Fruit fly (Drosophila melanogaster) whole organism, embryonic: ENCODE results near the gene c12.1.

Experiments used
- CG1024 ChIP-seq: fragments of 200-800 bp; sonication (Bioruptor generic); IDR thresholded peaks from 2 replicates; pipeline ENCODE4 v1.3.6; 2022; ENCODE audit warnings: missing biosample characterization, missing genetic modification characterization
- CG11456 ChIP-seq: fragments of 200-800 bp; sonication (Bioruptor generic); IDR thresholded peaks from 3 replicates; pipeline ENCODE4 v1.3.6; 2022; ENCODE audit warnings: missing biosample characterization, missing genetic modification characterization
- CG12071 ChIP-seq: fragments of 200-800 bp; sonication (Bioruptor generic); optimal IDR thresholded peaks from 3 replicates; lab custom pipeline; 2018; ENCODE audit warnings: missing biosample characterization, mild to moderate bottlenecking, missing genetic modification characterization
- CG12104 ChIP-seq: fragments of 200-800 bp; sonication (Bioruptor generic); optimal IDR thresholded peaks from 3 replicates; lab custom pipeline; 2016; ENCODE audit warnings: missing biosample characterization, missing genetic modification characterization
- CG12236 ChIP-seq: fragments of 200-800 bp; sonication (Bioruptor generic); optimal IDR thresholded peaks from 2 replicates; lab custom pipeline; 2016; ENCODE audit warnings: missing biosample characterization, missing genetic modification characterization
- CG1529 ChIP-seq: fragments of 200-800 bp; sonication (Bioruptor generic); optimal IDR thresholded peaks from 3 replicates; lab custom pipeline; 2018; ENCODE audit warnings: missing biosample characterization, missing genetic modification characterization
- CG15479 ChIP-seq: fragments of 200-800 bp; sonication (Bioruptor generic); optimal IDR thresholded peaks from 3 replicates; lab custom pipeline; 2019; ENCODE audit warnings: missing biosample characterization, mild to moderate bottlenecking, missing genetic modification characterization, moderate library complexity
- CG15514 ChIP-seq: fragments of 200-800 bp; sonication (Bioruptor generic); optimal IDR thresholded peaks from 3 replicates; lab custom pipeline; 2017; ENCODE audit warnings: missing biosample characterization, missing genetic modification characterization, mild to moderate bottlenecking, moderate library complexity, missing genetic modification reagents
- CG16813 ChIP-seq: fragments of 200-800 bp; sonication (Bioruptor generic); IDR thresholded peaks from 3 replicates; pipeline ENCODE4 v1.3.6; 2022; ENCODE audit warnings: missing biosample characterization, missing genetic modification characterization; ENCODE audit not compliant: partially characterized antibody
- CG2712 ChIP-seq: fragments of 200-800 bp; optimal IDR thresholded peaks from 3 replicates; lab custom pipeline; 2019; ENCODE audit warnings: missing biosample characterization, mild to moderate bottlenecking, missing genetic modification characterization, moderate library complexity
- CG3281 ChIP-seq: fragments of 200-800 bp; sonication (Bioruptor generic); optimal IDR thresholded peaks from 3 replicates; lab custom pipeline; 2017; ENCODE audit warnings: missing biosample characterization, mild to moderate bottlenecking, missing genetic modification characterization
- CG3995 ChIP-seq: fragments of 200-800 bp; sonication (Bioruptor generic); optimal IDR thresholded peaks from 3 replicates; lab custom pipeline; 2016; ENCODE audit warnings: missing biosample characterization, missing genetic modification characterization
- CG4282 ChIP-seq: fragments of 200-800 bp; sonication (Bioruptor generic); optimal IDR thresholded peaks from 2 replicates; lab custom pipeline; 2016; ENCODE audit warnings: missing biosample characterization, missing genetic modification characterization
- CG4328 ChIP-seq: fragments of 200-800 bp; sonication (Bioruptor generic); optimal IDR thresholded peaks from 3 replicates; lab custom pipeline; 2017; ENCODE audit warnings: missing biosample characterization, missing genetic modification reagents, missing genetic modification characterization
- CG7357 ChIP-seq: fragments of 200-800 bp; sonication (Bioruptor generic); IDR thresholded peaks from 3 replicates; pipeline ENCODE4 v1.3.6; 2022; ENCODE audit warnings: missing biosample characterization, missing genetic modification characterization
- CG8089 ChIP-seq: fragments of 200-800 bp; sonication (Bioruptor generic); optimal IDR thresholded peaks from 3 replicates; lab custom pipeline; 2016; ENCODE audit warnings: missing biosample characterization, missing genetic modification characterization
- CG8359 ChIP-seq: fragments of 200-800 bp; sonication (Bioruptor generic); optimal IDR thresholded peaks from 2 replicates; lab custom pipeline; 2017; ENCODE audit warnings: missing biosample characterization, mild to moderate bottlenecking, missing genetic modification characterization, borderline replicate concordance
- CG8478 ChIP-seq: fragments of >200 bp; optimal IDR thresholded peaks from 2 replicates; lab custom pipeline; 2018
- CTCF ChIP-seq: fragments of 200-800 bp; sonication (Bioruptor generic); optimal IDR thresholded peaks from 2 replicates; lab custom pipeline; 2017; ENCODE audit warnings: missing biosample characterization, mild to moderate bottlenecking, missing genetic modification characterization, moderate library complexity
- D ChIP-seq, 2 experiments: fragments of 200-800 bp in 1 of 2; fragments of >200 bp in 1 of 2; sonication (Bioruptor generic) in 1 of 2; optimal IDR thresholded peaks; 2 replicates in 1 of 2; 3 replicates in 1 of 2; lab custom pipeline; 2017; ENCODE audit warnings: mild to moderate bottlenecking in 1 of 2, missing biosample characterization in 1 of 2, missing genetic modification characterization in 1 of 2, missing genetic modification reagents in 1 of 2
- Dbx ChIP-seq: fragments of 200-800 bp; sonication (Bioruptor generic); IDR thresholded peaks from 3 replicates; pipeline ENCODE4 v1.3.6; 2022; ENCODE audit warnings: missing biosample characterization, missing genetic modification characterization
- Deaf1 ChIP-seq: fragments of 200-800 bp; optimal IDR thresholded peaks from 3 replicates; lab custom pipeline; 2019; ENCODE audit warnings: missing biosample characterization, mild to moderate bottlenecking, missing genetic modification characterization, moderate library complexity
- H2.0 ChIP-seq: fragments of 200-800 bp; sonication (Bioruptor generic); IDR thresholded peaks from 2 replicates; pipeline ENCODE4 v1.3.6; 2022; ENCODE audit warnings: missing biosample characterization, missing genetic modification characterization
- HLH4C ChIP-seq: fragments of 200-800 bp; sonication (Bioruptor generic); IDR thresholded peaks from 3 replicates; pipeline ENCODE4 v1.3.6; 2022; ENCODE audit warnings: missing biosample characterization, missing genetic modification characterization; ENCODE audit not compliant: partially characterized antibody
- HLH54F ChIP-seq: fragments of 200-800 bp; sonication (Bioruptor generic); optimal IDR thresholded peaks from 3 replicates; lab custom pipeline; 2016; ENCODE audit warnings: missing biosample characterization, missing genetic modification characterization
- MTF-1 ChIP-seq: fragments of 200-800 bp; sonication (Bioruptor generic); optimal IDR thresholded peaks from 2 replicates; lab custom pipeline; 2018; ENCODE audit warnings: missing biosample characterization, mild to moderate bottlenecking, missing genetic modification characterization, borderline replicate concordance
- Mes4 ChIP-seq: fragments of 200-800 bp; sonication (Bioruptor generic); optimal IDR thresholded peaks from 2 replicates; lab custom pipeline; 2016; ENCODE audit warnings: missing biosample characterization, missing genetic modification characterization
- NK7.1 ChIP-seq: fragments of 200-800 bp; sonication (Bioruptor generic); optimal IDR thresholded peaks from 3 replicates; lab custom pipeline; 2016; ENCODE audit warnings: missing biosample characterization, missing genetic modification characterization
- Pdp1 ChIP-seq, 2 experiments: fragments of 200-800 bp; sonication (Bioruptor generic); optimal IDR thresholded peaks; 3 replicates each; lab custom pipeline; 2016; ENCODE audit warnings: missing biosample characterization in 2 of 2, missing genetic modification characterization in 2 of 2, mild to moderate bottlenecking in 1 of 2, moderate library complexity in 1 of 2
- Ssrp ChIP-seq: fragments of 200-800 bp; sonication (Bioruptor generic); optimal IDR thresholded peaks from 2 replicates; lab custom pipeline; 2018; ENCODE audit warnings: missing biosample characterization, mild to moderate bottlenecking, missing genetic modification characterization, moderate library complexity
- Xrp1 ChIP-seq: fragments of 200-800 bp; sonication (Bioruptor generic); IDR thresholded peaks from 2 replicates; pipeline ENCODE4 v1.3.6; 2022; ENCODE audit warnings: missing biosample characterization, missing genetic modification characterization
- bigmax ChIP-seq: fragments of 200-800 bp; sonication (Bioruptor generic); optimal IDR thresholded peaks from 2 replicates; lab custom pipeline; 2018; ENCODE audit warnings: missing biosample characterization, mild to moderate bottlenecking, missing genetic modification characterization
- btn ChIP-seq: fragments of 200-800 bp; sonication (Bioruptor generic); optimal IDR thresholded peaks from 2 replicates; lab custom pipeline; 2016; ENCODE audit warnings: missing biosample characterization, missing genetic modification characterization
- chm ChIP-seq: fragments of 200-800 bp; sonication (Bioruptor generic); IDR thresholded peaks from 2 replicates; pipeline ENCODE4 v1.3.6; 2022; ENCODE audit warnings: missing biosample characterization, missing genetic modification characterization
- esg ChIP-seq: fragments of 200-800 bp; sonication (Bioruptor generic); conservative IDR thresholded peaks from 2 replicates; pipeline ENCODE4 v1.3.6; 2022; ENCODE audit warnings: missing biosample characterization, missing genetic modification characterization
- grau ChIP-seq: fragments of 200-800 bp; optimal IDR thresholded peaks from 3 replicates; lab custom pipeline; 2019; ENCODE audit warnings: missing biosample characterization, mild to moderate bottlenecking, missing genetic modification characterization, moderate library complexity
- gt ChIP-seq: fragments of 200-800 bp; sonication (Bioruptor generic); IDR thresholded peaks from 2 replicates; pipeline ENCODE4 v1.3.6; 2022; ENCODE audit warnings: missing biosample characterization, missing genetic modification characterization
- h ChIP-seq: fragments of >200 bp; optimal IDR thresholded peaks from 2 replicates; lab custom pipeline; 2017
- kay ChIP-seq: fragments of 200-800 bp; sonication (Bioruptor generic); optimal IDR thresholded peaks from 2 replicates; lab custom pipeline; 2016; ENCODE audit warnings: missing biosample characterization, missing genetic modification characterization
- lab ChIP-seq: fragments of 200-800 bp; sonication (Bioruptor generic); optimal IDR thresholded peaks from 3 replicates; lab custom pipeline; 2017; ENCODE audit warnings: missing biosample characterization, missing genetic modification characterization, mild to moderate bottlenecking, moderate library complexity, missing genetic modification reagents
- mirr ChIP-seq: fragments of 200-800 bp; sonication (Bioruptor generic); optimal IDR thresholded peaks from 3 replicates; lab custom pipeline; 2018; ENCODE audit warnings: missing biosample characterization, mild to moderate bottlenecking, missing genetic modification characterization
- nerfin-2 ChIP-seq: fragments of 200-800 bp; sonication (Bioruptor generic); IDR thresholded peaks from 2 replicates; pipeline ENCODE4 v1.3.6; 2022; ENCODE audit warnings: missing biosample characterization, missing genetic modification characterization; ENCODE audit not compliant: partially characterized antibody
- prd ChIP-seq, 3 experiments: fragments of >200 bp in 2 of 3; fragments of 200-800 bp in 1 of 3; sonication (Bioruptor generic) in 1 of 3; optimal IDR thresholded peaks in 2 of 3; IDR thresholded peaks in 1 of 3; 2 replicates in 2 of 3; 3 replicates in 1 of 3; pipeline versions ENCODE4 v1.3.6 to Lab custom; 2017 to 2022; ENCODE audit warnings: missing biosample characterization in 1 of 3, missing genetic modification characterization in 1 of 3
- scrt ChIP-seq: fragments of 200-800 bp; sonication (Bioruptor generic); optimal IDR thresholded peaks from 2 replicates; lab custom pipeline; 2018; ENCODE audit warnings: missing biosample characterization, mild to moderate bottlenecking, missing genetic modification characterization, moderate library complexity
- seq ChIP-seq: fragments of 200-800 bp; sonication (Bioruptor generic); IDR thresholded peaks from 2 replicates; pipeline ENCODE4 v1.3.6; 2022; ENCODE audit warnings: missing biosample characterization, missing genetic modification characterization
- sqz ChIP-seq: fragments of 200-800 bp; sonication (Bioruptor generic); optimal IDR thresholded peaks from 3 replicates; lab custom pipeline; 2018; ENCODE audit warnings: missing biosample characterization, mild to moderate bottlenecking, missing genetic modification characterization
- tio ChIP-seq: fragments of 200-800 bp; sonication (Bioruptor generic); optimal IDR thresholded peaks from 2 replicates; lab custom pipeline; 2017; ENCODE audit warnings: missing biosample characterization, missing genetic modification characterization, inconsistent platforms
- tx ChIP-seq: fragments of 200-800 bp; sonication (Bioruptor generic); optimal IDR thresholded peaks from 2 replicates; lab custom pipeline; 2016; ENCODE audit warnings: missing biosample characterization, missing genetic modification characterization

Gene c12.1

DNA sequence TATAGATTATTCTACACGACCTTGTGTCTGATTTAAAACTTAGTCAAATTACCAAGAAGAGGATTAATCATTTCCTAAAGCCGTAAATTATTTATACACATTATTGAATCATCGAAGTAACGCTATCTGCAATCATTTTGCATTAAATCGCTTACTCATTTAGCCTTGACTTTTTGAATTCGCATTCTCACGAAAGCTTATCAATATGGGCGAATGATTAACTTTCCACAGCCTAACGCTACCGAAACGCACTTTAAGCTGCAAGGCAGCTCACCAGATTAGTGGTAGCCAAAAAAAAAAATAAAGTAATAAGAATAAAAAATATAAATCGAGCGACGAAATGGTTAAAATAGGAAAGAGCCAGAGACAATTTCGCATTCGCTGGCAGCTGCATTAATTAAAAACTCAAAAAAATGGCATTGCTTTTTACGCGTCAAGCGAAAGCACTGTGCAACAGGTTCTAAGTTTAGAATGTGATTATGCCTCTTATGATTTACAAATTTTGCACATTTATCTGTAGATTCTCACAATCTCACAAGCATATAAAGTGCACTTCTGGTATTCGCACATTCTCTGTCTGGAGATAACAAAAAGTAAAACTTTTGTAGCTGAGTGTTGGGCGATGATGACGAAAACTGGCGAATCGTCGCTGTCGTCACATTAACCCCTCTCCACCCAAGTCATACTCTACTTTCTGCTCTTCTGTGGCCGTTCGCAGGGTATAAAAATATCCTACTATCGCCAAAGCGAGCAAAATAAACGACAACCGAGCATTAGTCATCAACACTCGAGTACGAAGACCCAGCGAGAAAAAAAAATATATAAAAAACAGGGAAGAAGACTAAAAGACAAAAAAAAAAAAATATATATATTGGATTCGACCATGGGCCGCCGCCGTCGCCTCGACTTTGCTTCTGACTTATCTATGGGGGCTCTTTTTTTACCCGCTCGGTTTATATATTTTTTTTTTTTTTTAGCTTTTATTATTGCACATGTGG, 24.8 kb upstream of the c12.1 start (continued):
- peak; percentile 49; the same call in 1 of the 2 replicates for TF ChIP-seq CG1024 (GFP tag; lab: Robert Waterston, UW)
- no peak for TF ChIP-seq CTCF (GFP tag; lab: Kevin White, UChicago)
- TF ChIP-seq btn (GFP tag; lab: Kevin White, UChicago) = no peak
- TF ChIP-seq tx = peak; percentile 27
- no peak for TF ChIP-seq MTF-1 (GFP tag; lab: Kevin White, UChicago)
- TF ChIP-seq H2.0 (GFP tag; lab: Robert Waterston, UW) = peak; percentile 58
- peak; percentile 1 for TF ChIP-seq CG4282 (GFP tag; lab: Kevin White, UChicago)
- TF ChIP-seq CG12071 (GFP tag; lab: Kevin White, UChicago) = peak; percentile 73
- TF ChIP-seq CG8478 = no peak
- peak; percentile 15 for TF ChIP-seq CG8089 (GFP tag; lab: Kevin White, UChicago)
- no peak for TF ChIP-seq CG12236
- peak; percentile 71 for TF ChIP-seq grau
- TF ChIP-seq CG16813 (GFP tag; lab: Robert Waterston, UW) = no peak
- TF ChIP-seq tio = peak; percentile 57
- TF ChIP-seq CG15479 (GFP tag; lab: Kevin White, UChicago) = no peak
- TF ChIP-seq sqz (GFP tag; lab: Kevin White, UChicago) = no peak
- no peak for TF ChIP-seq HLH4C (GFP tag; lab: Robert Waterston, UW)
- peak; percentile 43; the same call in 1 of the 2 replicates for TF ChIP-seq esg (GFP tag; lab: Robert Waterston, UW)
- peak; percentile 5 for TF ChIP-seq kay (GFP tag; lab: Kevin White, UChicago)
- TF ChIP-seq Deaf1 = peak; percentile 30
- peak; percentile 76 for TF ChIP-seq CG15514
- TF ChIP-seq CG12104 (GFP tag; lab: Kevin White, UChicago) = no peak
- peak; percentile 52 for TF ChIP-seq HLH54F (GFP tag; lab: Kevin White, UChicago)
- TF ChIP-seq Pdp1 (GFP tag; optimal IDR thresholded peaks at IDR 0.05; lab: Kevin White, UChicago) = peak; percentile 44 to 47
- 0 out of 3 replicates have a peak, but pooled peaks have one; percentile 43 for TF ChIP-seq CG7357
- no peak for TF ChIP-seq nerfin-2 (GFP tag; lab: Robert Waterston, UW)
- TF ChIP-seq Dbx (GFP tag; lab: Robert Waterston, UW) = peak; percentile 81
- no peak for TF ChIP-seq NK7.1 (GFP tag; lab: Kevin White, UChicago)
- TF ChIP-seq mirr (GFP tag; lab: Kevin White, UChicago) = peak; percentile 21
- peak; percentile 80 for TF ChIP-seq seq (GFP tag; lab: Robert Waterston, UW)
- TF ChIP-seq CG3995 (GFP tag; lab: Kevin White, UChicago) = peak; percentile 52
- TF ChIP-seq Ssrp (tag; lab: Kevin White, UChicago) = peak; percentile 19
- peak; percentile 61; the same call in 1 of the 2 replicates for TF ChIP-seq chm (GFP tag; lab: Robert Waterston, UW)
- TF ChIP-seq scrt (GFP tag; lab: Kevin White, UChicago) = peak; percentile 67
- no peak for TF ChIP-seq CG4328 (GFP tag; lab: Kevin White, UChicago)
- no peak for TF ChIP-seq CG1529 (GFP tag; lab: Kevin White, UChicago)
- TF ChIP-seq gt (GFP tag; lab: Robert Waterston, UW) = no peak
- no peak for TF ChIP-seq bigmax (GFP tag; lab: Kevin White, UChicago)
- peak; percentile 80 for TF ChIP-seq CG3281 (GFP tag; lab: Kevin White, UChicago)
- no peak for TF ChIP-seq prd (optimal IDR thresholded peaks at IDR 0.05; lab: Kevin White, UChicago)
- TF ChIP-seq prd (GFP tag; IDR thresholded peaks at IDR 0.05; lab: Robert Waterston, UW) = peak; percentile 58
- TF ChIP-seq D (optimal IDR thresholded peaks at IDR 0.05; lab: Kevin White, UChicago) = no peak
- TF ChIP-seq D (GFP tag; optimal IDR thresholded peaks at IDR 0.05; lab: Kevin White, UChicago) = no peak
- no peak for TF ChIP-seq h (lab: Kevin White, UChicago)
- no peak for TF ChIP-seq Xrp1 (GFP tag; lab: Robert Waterston, UW)
- peak; percentile 89 for TF ChIP-seq CG11456 (GFP tag; lab: Robert Waterston, UW)
- peak; percentile 42 for TF ChIP-seq CG2712
- no peak for TF ChIP-seq CG8359 (GFP tag; lab: Kevin White, UChicago)
- TF ChIP-seq Mes4 (GFP tag; lab: Kevin White, UChicago) = no peak
- TF ChIP-seq lab (GFP tag; lab: Kevin White, UChicago) = peak; percentile 86
